Fruit fly (Drosophila melanogaster): Measurements from ENCODE around the gene Unc-76.
A peak's percentile ranks its signal among the peaks of the same experiment; 100 is the strongest.

The Unc-76 gene

DNA sequence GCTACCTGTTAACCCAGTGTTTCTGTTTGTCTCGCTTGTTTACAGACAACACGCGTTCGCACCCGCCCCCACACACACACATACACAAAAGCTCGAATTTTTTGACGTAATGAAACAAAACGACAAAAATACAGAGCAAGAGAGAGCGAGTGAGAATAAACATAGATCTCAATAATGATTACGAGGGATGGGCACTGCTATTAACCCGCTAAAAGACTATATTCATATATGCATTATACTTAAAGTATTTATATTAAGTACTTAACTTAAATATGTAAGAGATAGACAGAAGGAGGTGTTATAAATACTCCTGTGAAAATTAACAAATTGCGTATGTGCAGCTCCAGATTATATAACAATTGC lies 61.4 kb downstream of the Unc-76 start (continued):
- TF ChIP-seq pan (optimal IDR thresholded peaks at IDR 0.05) (no peak), pan (GFP tag; optimal IDR thresholded peaks at IDR 0.05 in 1 of 2, IDR thresholded peaks at IDR 0.05 in 1 of 2) (peak in 1 of 2 experiments; percentile 64), CG3065 (GFP tag; optimal IDR thresholded peaks at IDR 0.05) (no peak), gce (GFP tag; IDR thresholded peaks at IDR 0.05) (peak; percentile 8; the same call in 1 of the 3 replicates), Sox102F (GFP tag; optimal IDR thresholded peaks at IDR 0.05) (peak; percentile 50), CG43689 (GFP tag; IDR thresholded peaks at IDR 0.05) (peak; percentile 63), CG11723 (GFP tag; optimal IDR thresholded peaks at IDR 0.05) (peak; percentile 48), Gsc (GFP tag; IDR thresholded peaks at IDR 0.05) (no peak), CG9876 (GFP tag; optimal IDR thresholded peaks at IDR 0.05) (no peak), CG31388 (GFP tag; optimal IDR thresholded peaks at IDR 0.05) (no peak), CG9215 (GFP tag; IDR thresholded peaks at IDR 0.05) (peak; percentile 23; the same call in 1 of the 2 replicates), CG12391 (tag; optimal IDR thresholded peaks at IDR 0.05) (peak; percentile 48), Hand (GFP tag; optimal IDR thresholded peaks at IDR 0.05) (peak; percentile 34), az2 (GFP tag; optimal IDR thresholded peaks at IDR 0.05) (peak; percentile 13), Opbp (GFP tag; IDR thresholded peaks at IDR 0.05; ENCODE audit: partially characterized antibody) (no peak), CG10267 (tag; optimal IDR thresholded peaks at IDR 0.05) (peak; percentile 24), PHDP (tag; optimal IDR thresholded peaks at IDR 0.05) (peak; percentile 54), hb (GFP tag; IDR thresholded peaks at IDR 0.05; ENCODE audit: partially characterized antibody) (no peak), CG10543 (GFP tag; optimal IDR thresholded peaks at IDR 0.05) (peak; percentile 73), Med (GFP tag) (peak; percentile 88), CG11093 (GFP tag; IDR thresholded peaks at IDR 0.05) (no peak; the same call in 2 of the 3 replicates), CG10431 (GFP tag; optimal IDR thresholded peaks at IDR 0.05) (peak; percentile 56), z (GFP tag; IDR thresholded peaks at IDR 0.05) (peak; percentile 37; the same call in 1 of the 3 replicates), CG9817 (tag; optimal IDR thresholded peaks at IDR 0.05) (peak; percentile 36), odd (GFP tag; optimal IDR thresholded peaks at IDR 0.05) (peak; percentile 71), Dfd (GFP tag; optimal IDR thresholded peaks at IDR 0.05) (no peak), dm (GFP tag; optimal IDR thresholded peaks at IDR 0.05) (peak; percentile 22)

DNA sequence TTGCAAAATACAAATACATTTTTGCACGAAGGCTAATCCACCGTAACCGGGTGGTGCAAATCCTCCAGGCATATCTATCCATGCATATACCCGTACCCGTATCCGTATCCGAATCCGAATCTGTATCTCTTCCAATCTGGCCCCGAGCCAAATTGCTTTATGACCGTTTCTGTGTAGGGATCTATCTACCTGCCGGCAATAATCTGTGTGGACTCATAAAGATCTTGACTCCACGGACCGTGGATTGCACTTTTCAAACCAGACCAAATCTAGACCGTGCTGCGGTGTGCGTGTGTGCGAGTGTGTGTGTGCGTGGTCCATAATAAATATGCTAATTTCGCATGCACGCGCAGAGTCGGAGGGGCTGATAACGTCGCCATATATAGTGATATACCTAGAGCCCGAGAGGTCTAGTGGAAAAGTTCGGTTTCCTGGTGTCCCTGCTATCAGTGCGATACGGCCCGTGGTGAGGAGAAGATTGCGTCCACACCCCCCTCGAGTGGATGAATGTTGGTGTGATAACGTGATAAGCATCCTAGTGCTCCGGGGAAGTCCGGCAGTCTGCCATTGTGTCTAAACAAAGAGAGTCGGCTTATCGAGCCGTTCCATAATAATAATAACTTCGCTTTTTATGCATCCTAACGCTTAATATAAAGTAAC lies 62.0 kb downstream of the Unc-76 start:
- no peak for TF ChIP-seq luna (GFP tag; optimal IDR thresholded peaks at IDR 0.05)
- no peak for TF ChIP-seq grau (tag; optimal IDR thresholded peaks at IDR 0.05)
- TF ChIP-seq otp (GFP tag; IDR thresholded peaks at IDR 0.05) = no peak
- TF ChIP-seq Mad (GFP tag; optimal IDR thresholded peaks at IDR 0.05) = no peak
- TF ChIP-seq Dad (GFP tag; optimal IDR thresholded peaks at IDR 0.05) = no peak
- TF ChIP-seq Elba2 (GFP tag; optimal IDR thresholded peaks at IDR 0.05) = no peak
- TF ChIP-seq gfzf (GFP tag; optimal IDR thresholded peaks at IDR 0.05) = no peak
- TF ChIP-seq sob (GFP tag; IDR thresholded peaks at IDR 0.05) = no peak
- no peak for TF ChIP-seq kay (GFP tag; optimal IDR thresholded peaks at IDR 0.05)
- peak; percentile 11 for TF ChIP-seq sd (tag; optimal IDR thresholded peaks at IDR 0.05)
- no peak for TF ChIP-seq tx (GFP tag; optimal IDR thresholded peaks at IDR 0.05)
- TF ChIP-seq Atf6 (GFP tag; IDR thresholded peaks at IDR 0.05) = no peak
- no peak for TF ChIP-seq CG8388 (GFP tag; optimal IDR thresholded peaks at IDR 0.05)
- TF ChIP-seq Stat92E (GFP tag; optimal IDR thresholded peaks at IDR 0.05) = no peak
- no peak for TF ChIP-seq CG17385 (GFP tag; optimal IDR thresholded peaks at IDR 0.05)
- TF ChIP-seq cad (GFP tag; optimal IDR thresholded peaks at IDR 0.05) = peak; percentile 95
- TF ChIP-seq gem (tag; optimal IDR thresholded peaks at IDR 0.05) = no peak
- no peak for TF ChIP-seq Adf1 (GFP tag; IDR thresholded peaks at IDR 0.05)
- TF ChIP-seq H15 (GFP tag; IDR thresholded peaks at IDR 0.05) = no peak
- TF ChIP-seq CG3838 (GFP tag; optimal IDR thresholded peaks at IDR 0.05) = no peak
- no peak for TF ChIP-seq pho (GFP tag; optimal IDR thresholded peaks at IDR 0.05)
- no peak for TF ChIP-seq gcm2 (GFP tag; optimal IDR thresholded peaks at IDR 0.05)
- TF ChIP-seq knrl (GFP tag; IDR thresholded peaks at IDR 0.05; ENCODE audit: partially characterized antibody) = no peak
- TF ChIP-seq Abd-B (GFP tag; optimal IDR thresholded peaks at IDR 0.05) = no peak
- TF ChIP-seq CG9876 (GFP tag; optimal IDR thresholded peaks at IDR 0.05) = no peak
- no peak for TF ChIP-seq sr (GFP tag; IDR thresholded peaks at IDR 0.05)
